Fruit fly (Drosophila melanogaster): ENCODE data around the gene Pmi.
A peak's percentile ranks its signal among the peaks of the same experiment; 100 is the strongest.

The Pmi gene

DNA sequence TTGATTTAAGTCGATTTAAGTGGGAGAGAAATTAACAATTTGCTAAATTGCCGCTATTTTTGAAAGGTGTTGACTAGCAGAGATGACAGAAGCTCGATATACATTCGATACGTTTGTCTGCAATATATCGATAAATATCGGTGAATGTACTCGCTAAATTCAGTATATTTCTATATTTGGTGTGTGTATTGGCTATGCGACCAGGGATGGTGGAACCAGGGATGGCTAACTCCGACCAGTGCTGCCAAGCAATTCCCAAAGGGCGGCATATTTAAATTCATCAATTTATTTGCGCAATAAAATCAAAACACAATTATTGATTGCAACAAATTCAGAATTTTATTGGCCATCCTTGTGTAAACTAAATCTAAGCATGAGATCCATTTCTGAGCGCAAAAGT is 33.2 kb downstream of the Pmi start, which contains the start of gene mad2 (continued):
- no peak for TF ChIP-seq CG43689 (GFP tag; IDR thresholded peaks at IDR 0.05)
- TF ChIP-seq bsh (GFP tag; optimal IDR thresholded peaks at IDR 0.05): no peak
- TF ChIP-seq B-H2 (GFP tag; optimal IDR thresholded peaks at IDR 0.05): peak; percentile 45
- TF ChIP-seq PHDP (tag; optimal IDR thresholded peaks at IDR 0.05): peak; percentile 23
- TF ChIP-seq CG13775 (GFP tag; optimal IDR thresholded peaks at IDR 0.05): no peak
- TF ChIP-seq CG2875 (GFP tag; optimal IDR thresholded peaks at IDR 0.05): no peak
- TF ChIP-seq z (GFP tag; IDR thresholded peaks at IDR 0.05): no peak
- TF ChIP-seq tna (GFP tag; IDR thresholded peaks at IDR 0.05; ENCODE audit: partially characterized antibody): peak; percentile 53; the same call in 1 of the 2 replicates
- TF ChIP-seq CG7556 (GFP tag; optimal IDR thresholded peaks at IDR 0.05): no peak
- TF ChIP-seq pum (GFP tag; optimal IDR thresholded peaks at IDR 0.05): no peak
- 0 out of 3 replicates have a peak, but pooled peaks have one; percentile 40 for TF ChIP-seq CG34422 (GFP tag; IDR thresholded peaks at IDR 0.05)
- TF ChIP-seq Sox100B (GFP tag; optimal IDR thresholded peaks at IDR 0.05): no peak
- no peak for TF ChIP-seq ttk (GFP tag; IDR thresholded peaks at IDR 0.05)
- TF ChIP-seq Jarid2 (GFP tag; optimal IDR thresholded peaks at IDR 0.05): no peak
- peak; percentile 88 for TF ChIP-seq gfzf (GFP tag; optimal IDR thresholded peaks at IDR 0.05)
- peak; percentile 93 for TF ChIP-seq CG1603 (tag; optimal IDR thresholded peaks at IDR 0.05)
- peak; percentile 70 for TF ChIP-seq Dll (GFP tag; IDR thresholded peaks at IDR 0.05; ENCODE audit: partially characterized antibody)
- no peak for TF ChIP-seq Max (GFP tag; optimal IDR thresholded peaks at IDR 0.05)
- TF ChIP-seq abd-A (tag; optimal IDR thresholded peaks at IDR 0.05): no peak
- peak; percentile 79 for TF ChIP-seq nmo (GFP tag; optimal IDR thresholded peaks at IDR 0.05)
- no peak for TF ChIP-seq CG17361 (GFP tag; IDR thresholded peaks at IDR 0.05)
- TF ChIP-seq CG13296 (GFP tag; optimal IDR thresholded peaks at IDR 0.05): no peak
- no peak for TF ChIP-seq dm (GFP tag; optimal IDR thresholded peaks at IDR 0.05)
- TF ChIP-seq CG6765 (GFP tag; optimal IDR thresholded peaks at IDR 0.05): no peak
- no peak for TF ChIP-seq CG3407 (GFP tag; optimal IDR thresholded peaks at IDR 0.05)
- no peak for TF ChIP-seq tll (GFP tag; optimal IDR thresholded peaks at IDR 0.05)
- TF ChIP-seq Atf-2 (GFP tag; optimal IDR thresholded peaks at IDR 0.05): no peak
- peak; percentile 94 for TF ChIP-seq Sry-δ (GFP tag; optimal IDR thresholded peaks at IDR 0.05)
- no peak for TF ChIP-seq emc (GFP tag; optimal IDR thresholded peaks at IDR 0.05)
- no peak for TF ChIP-seq CG1792 (GFP tag; optimal IDR thresholded peaks at IDR 0.05)
- TF ChIP-seq CG1024 (GFP tag; IDR thresholded peaks at IDR 0.05): no peak
- no peak for TF ChIP-seq CG6683 (GFP tag; optimal IDR thresholded peaks at IDR 0.05)
- TF ChIP-seq Abd-B (GFP tag; optimal IDR thresholded peaks at IDR 0.05): peak; percentile 6
- TF ChIP-seq fd96Cb (tag; optimal IDR thresholded peaks at IDR 0.05): no peak
- TF ChIP-seq CG1832 (GFP tag; optimal IDR thresholded peaks at IDR 0.05): no peak
- TF ChIP-seq CG10979 (tag; optimal IDR thresholded peaks at IDR 0.05): no peak
- TF ChIP-seq CG7372 (GFP tag; IDR thresholded peaks at IDR 0.05): no peak
- TF ChIP-seq da (GFP tag; optimal IDR thresholded peaks at IDR 0.05): no peak
- TF ChIP-seq fd102C (GFP tag; optimal IDR thresholded peaks at IDR 0.05): no peak
- no peak for TF ChIP-seq NK7.1 (GFP tag; optimal IDR thresholded peaks at IDR 0.05)
- no peak for TF ChIP-seq ap (GFP tag; IDR thresholded peaks at IDR 0.05)
- TF ChIP-seq ash1 (GFP tag; optimal IDR thresholded peaks at IDR 0.05): no peak
- no peak for TF ChIP-seq tup (GFP tag; optimal IDR thresholded peaks at IDR 0.05)
- TF ChIP-seq CG9727 (GFP tag; optimal IDR thresholded peaks at IDR 0.05): no peak
- no peak for TF ChIP-seq ems (GFP tag; optimal IDR thresholded peaks at IDR 0.05)
- TF ChIP-seq CG8290 (GFP tag; optimal IDR thresholded peaks at IDR 0.05): no peak
- peak in 1 of 2 experiments; percentile 92 for TF ChIP-seq CG8290 (tag; optimal IDR thresholded peaks at IDR 0.05)
- TF ChIP-seq Kr (GFP tag; optimal IDR thresholded peaks at IDR 0.05): no peak
- TF ChIP-seq CG12299 (tag; optimal IDR thresholded peaks at IDR 0.05): peak; percentile 15
- peak in 1 of 3 experiments; percentile 10 for TF ChIP-seq lola (GFP tag; optimal IDR thresholded peaks at IDR 0.05)
- TF ChIP-seq Side (GFP tag; optimal IDR thresholded peaks at IDR 0.05): no peak

Measured in whole organism, embryonic.